Fruit fly (Drosophila melanogaster): Measurements from ENCODE around the gene CG45095.
A peak's percentile ranks its signal among the peaks of the same experiment; 100 is the strongest.

CG45095 gene

DNA sequence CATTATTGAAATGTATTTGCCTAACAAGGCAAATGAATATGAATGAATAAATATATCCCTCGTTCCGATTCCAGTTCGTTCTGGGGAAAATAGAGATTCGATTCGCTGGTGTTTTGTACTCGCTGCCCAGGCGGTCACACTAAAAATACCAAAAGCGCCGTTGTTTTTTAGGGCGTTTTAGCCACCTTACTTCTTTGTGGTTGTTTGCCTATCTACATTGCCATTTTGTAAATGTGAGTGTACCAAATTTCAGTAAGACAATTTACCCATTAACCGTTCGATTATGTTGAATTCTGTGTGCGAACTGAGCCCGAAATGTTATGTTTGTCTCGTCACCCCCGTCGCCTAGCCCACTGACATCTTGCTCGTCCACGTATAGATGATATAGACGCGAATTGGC lies 4.9 kb upstream of the CG45095 start, which contains the start of the genes CG33095 and CG33096 (continued):
- TF ChIP-seq CG2116 (GFP tag; optimal IDR thresholded peaks at IDR 0.05) = peak; percentile 8
- peak; percentile 35 for TF ChIP-seq trem (tag; optimal IDR thresholded peaks at IDR 0.05)
- no peak for TF ChIP-seq psq (GFP tag; optimal IDR thresholded peaks at IDR 0.05)
- TF ChIP-seq cg (GFP tag; optimal IDR thresholded peaks at IDR 0.05) = peak; percentile 71
- peak; percentile 85 for TF ChIP-seq CG6689 (GFP tag; IDR thresholded peaks at IDR 0.05)
- no peak for TF ChIP-seq shn (GFP tag; optimal IDR thresholded peaks at IDR 0.05)
- TF ChIP-seq Xbp1 (GFP tag; optimal IDR thresholded peaks at IDR 0.05) = no peak
- no peak for TF ChIP-seq ttk (GFP tag; IDR thresholded peaks at IDR 0.05)
- TF ChIP-seq Poxn (GFP tag; IDR thresholded peaks at IDR 0.05) = no peak
- no peak for TF ChIP-seq al (GFP tag; IDR thresholded peaks at IDR 0.05)
- TF ChIP-seq CG6683 (GFP tag; optimal IDR thresholded peaks at IDR 0.05) = no peak
- peak; percentile 68 for TF ChIP-seq HmgZ (tag; optimal IDR thresholded peaks at IDR 0.05)
- no peak for TF ChIP-seq Spps (tag; optimal IDR thresholded peaks at IDR 0.05)
- peak; percentile 57 for TF ChIP-seq CG12659 (GFP tag; optimal IDR thresholded peaks at IDR 0.05)
- TF ChIP-seq CG43689 (GFP tag; IDR thresholded peaks at IDR 0.05) = no peak
- peak; percentile 84 for TF ChIP-seq stwl (tag; optimal IDR thresholded peaks at IDR 0.05)
- no peak for TF ChIP-seq eve (GFP tag; optimal IDR thresholded peaks at IDR 0.05)
- TF ChIP-seq Sry-δ (GFP tag; optimal IDR thresholded peaks at IDR 0.05) = peak; percentile 38
- peak; percentile 83 for TF ChIP-seq MBD-R2 (GFP tag; IDR thresholded peaks at IDR 0.05)
- 0 out of 3 replicates have a peak, but pooled peaks have one; percentile 43 for TF ChIP-seq CG16813 (GFP tag; IDR thresholded peaks at IDR 0.05; ENCODE audit: partially characterized antibody)
- TF ChIP-seq CG13424 (tag; optimal IDR thresholded peaks at IDR 0.05) = no peak
- TF ChIP-seq abd-A (tag; optimal IDR thresholded peaks at IDR 0.05) = no peak
- no peak for TF ChIP-seq run (tag; optimal IDR thresholded peaks at IDR 0.05)
- TF ChIP-seq trh (GFP tag; optimal IDR thresholded peaks at IDR 0.05) = no peak
- TF ChIP-seq Lhr (GFP tag; optimal IDR thresholded peaks at IDR 0.05) = peak; percentile 52
- 0 out of 3 replicates have a peak, but pooled peaks have one; percentile 10 for TF ChIP-seq CG11695 (GFP tag; IDR thresholded peaks at IDR 0.05)
- no peak for TF ChIP-seq hb (GFP tag; IDR thresholded peaks at IDR 0.05; ENCODE audit: partially characterized antibody)
- no peak for TF ChIP-seq Dfd (GFP tag; optimal IDR thresholded peaks at IDR 0.05)
- TF ChIP-seq HLH54F (GFP tag; optimal IDR thresholded peaks at IDR 0.05) = no peak

DNA sequence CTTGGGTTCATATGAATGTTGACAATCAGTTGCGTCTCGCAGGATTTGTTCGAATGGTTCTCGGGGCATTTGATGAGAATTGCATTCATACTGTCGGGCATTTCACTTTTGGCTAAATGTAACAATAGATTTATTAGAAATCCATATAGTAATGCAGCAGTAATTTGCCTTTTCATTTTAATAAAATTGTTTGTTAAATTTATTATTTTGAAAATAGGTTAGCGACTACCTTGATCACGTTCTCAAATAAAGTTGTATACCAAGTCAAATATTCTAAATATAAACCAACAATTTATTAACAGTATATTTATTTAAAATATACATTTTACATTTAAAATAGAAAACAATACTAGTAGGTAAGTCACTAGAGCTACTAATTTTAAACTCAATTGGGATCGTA lies 6.6 kb downstream of the CG45095 start, which contains the start of gene CG34027:
Gene CG34027, minus strand, starts transcription at position 101 of the 400 bp plus-strand sequence.
- TF ChIP-seq sug (tag; optimal IDR thresholded peaks at IDR 0.05) = no peak

DNA sequence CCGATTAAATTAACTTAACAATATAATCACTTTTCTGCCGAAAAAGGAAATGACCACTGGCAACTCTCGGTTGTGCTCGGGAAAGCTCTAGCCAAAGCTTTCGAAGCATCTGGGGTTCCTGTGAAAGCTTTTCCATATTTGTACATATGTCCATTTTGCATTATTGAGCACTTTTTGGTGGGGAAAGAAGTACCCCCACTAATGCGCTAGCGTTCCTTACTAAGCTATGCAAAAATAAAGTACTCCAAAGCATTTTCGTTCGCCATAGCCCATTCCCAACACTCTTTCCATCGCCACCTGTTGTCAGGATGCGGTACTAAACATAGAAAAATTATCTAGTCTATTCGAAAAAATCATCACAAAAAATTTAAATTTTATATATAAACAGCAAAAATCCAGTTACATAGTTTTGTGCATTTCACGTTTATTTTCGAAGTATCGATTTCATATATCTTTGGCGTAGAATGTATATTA lies 10.2 kb downstream of the CG45095 start, which contains the start of gene Nepl16:
Gene Nepl16, minus strand, starts transcription at position 51 of the 474 bp plus-strand sequence.
- TF ChIP-seq nom (GFP tag; optimal IDR thresholded peaks at IDR 0.05) (no peak), CG13287 (GFP tag; IDR thresholded peaks at IDR 0.05; ENCODE audit: partially characterized antibody) (no peak), Ets65A (GFP tag) (peak; percentile 0), CG14965 (GFP tag; optimal IDR thresholded peaks at IDR 0.05; ENCODE audit: borderline replicate concordance) (peak; percentile 88), CTCF (GFP tag; optimal IDR thresholded peaks at IDR 0.05) (peak; percentile 88), eve (GFP tag; optimal IDR thresholded peaks at IDR 0.05) (peak in 1 of 2 experiments; percentile 51), CG10979 (tag; optimal IDR thresholded peaks at IDR 0.05) (peak; percentile 96)

DNA sequence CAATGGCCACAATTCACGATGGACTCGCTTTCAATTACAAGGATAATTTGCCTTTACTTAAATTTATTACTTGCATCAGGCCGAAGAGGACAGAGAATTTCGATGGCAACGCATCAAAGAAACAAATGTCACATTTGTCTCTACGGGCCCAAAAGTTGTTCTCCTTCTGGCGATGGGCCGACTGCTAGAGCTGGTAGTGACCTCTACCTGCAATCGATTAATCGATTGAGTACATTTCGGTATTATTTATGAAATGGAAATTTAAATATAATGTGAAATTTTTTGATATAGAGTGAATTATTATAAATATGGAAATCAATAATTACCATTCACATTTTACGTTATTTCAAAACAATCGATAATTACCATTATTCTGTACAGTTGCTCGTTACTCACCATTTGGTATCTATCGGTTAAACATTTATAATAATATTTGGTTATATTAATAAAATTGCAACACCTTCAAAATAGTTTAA lies 20.4 kb downstream of the CG45095 start, which contains the start of the genes CG31510 and TTLL5:
Gene CG31510, minus strand, starts transcription at position 185 of the 476 bp plus-strand sequence.
Gene TTLL5, minus strand, starts transcription at position 185 of the 476 bp plus-strand sequence.
- TF ChIP-seq klu (GFP tag; IDR thresholded peaks at IDR 0.05) (no peak), Hr39 (optimal IDR thresholded peaks at IDR 0.05) (no peak), ERR (GFP tag; optimal IDR thresholded peaks at IDR 0.05) (no peak), bcd (GFP tag; optimal IDR thresholded peaks at IDR 0.05) (no peak), CG11695 (GFP tag; IDR thresholded peaks at IDR 0.05) (peak; percentile 26; the same call in 1 of the 3 replicates), HLH3B (GFP tag; IDR thresholded peaks at IDR 0.05) (0 out of 2 replicates have a peak, but pooled peaks have one; percentile 11), chif (GFP tag; optimal IDR thresholded peaks at IDR 0.05) (no peak), lov (optimal IDR thresholded peaks at IDR 0.05) (no peak), lov (GFP tag; IDR thresholded peaks at IDR 0.05) (0 out of 3 replicates have a peak, but pooled peaks have one; percentile 67), Adf1 (GFP tag; IDR thresholded peaks at IDR 0.05) (no peak), H2.0 (GFP tag; IDR thresholded peaks at IDR 0.05) (peak; percentile 13; the same call in 1 of the 2 replicates), CG3995 (GFP tag; optimal IDR thresholded peaks at IDR 0.05) (peak; percentile 79), CG34224 (GFP tag; IDR thresholded peaks at IDR 0.05; ENCODE audit: partially characterized antibody) (peak; percentile 15; the same call in 2 of the 3 replicates)

All from whole organism, embryonic.